Fruit fly (Drosophila melanogaster): ENCODE data around the gene REPTOR.

REPTOR gene

DNA sequence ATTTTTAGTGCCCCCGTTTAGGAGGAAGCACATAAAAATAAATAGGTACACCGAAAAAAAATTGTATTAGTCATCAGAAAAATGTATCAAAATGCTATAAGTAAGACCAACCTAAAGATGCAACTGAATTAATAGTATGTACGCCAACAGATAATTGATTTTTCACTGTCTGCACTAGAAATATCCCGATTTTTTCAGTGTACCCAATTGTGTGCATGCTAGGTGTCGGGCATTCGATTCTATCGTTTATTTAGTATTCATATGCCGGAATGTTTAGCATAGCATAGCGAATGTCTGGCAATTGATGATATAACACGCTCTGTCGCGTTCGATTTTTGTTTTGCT lies 15.3 kb downstream of the REPTOR start (continued):
- TF ChIP-seq seq (GFP tag; IDR thresholded peaks at IDR 0.05) (peak; percentile 85), CHES-1-like (GFP tag; optimal IDR thresholded peaks at IDR 0.05) (peak; percentile 86), en (GFP tag; optimal IDR thresholded peaks at IDR 0.05) (peak; percentile 81), Bdp1 (GFP tag; optimal IDR thresholded peaks at IDR 0.05) (peak; percentile 70), CG9727 (GFP tag; optimal IDR thresholded peaks at IDR 0.05) (peak; percentile 80), Nf-YB (GFP tag; optimal IDR thresholded peaks at IDR 0.05) (peak; percentile 46), CG34376 (GFP tag; optimal IDR thresholded peaks at IDR 0.05) (peak; percentile 73), CG18619 (GFP tag; optimal IDR thresholded peaks at IDR 0.05) (peak; percentile 69), CG30431 (GFP tag; optimal IDR thresholded peaks at IDR 0.05) (peak; percentile 81), CG9437 (GFP tag; optimal IDR thresholded peaks at IDR 0.05) (peak; percentile 77), CG7556 (GFP tag; optimal IDR thresholded peaks at IDR 0.05) (peak; percentile 83), prd (optimal IDR thresholded peaks at IDR 0.05) (no peak), prd (GFP tag; IDR thresholded peaks at IDR 0.05) (peak; percentile 91), CG12942 (GFP tag; optimal IDR thresholded peaks at IDR 0.05) (peak; percentile 81), CG12299 (tag; optimal IDR thresholded peaks at IDR 0.05) (peak; percentile 79), CG12391 (tag; optimal IDR thresholded peaks at IDR 0.05) (peak; percentile 84), bsh (GFP tag; optimal IDR thresholded peaks at IDR 0.05) (peak; percentile 6 to 89), schlank (tag; optimal IDR thresholded peaks at IDR 0.05) (peak; percentile 81), HLH54F (GFP tag; optimal IDR thresholded peaks at IDR 0.05) (peak; percentile 85), lbe (GFP tag; optimal IDR thresholded peaks at IDR 0.05) (no peak), CG17912 (GFP tag; optimal IDR thresholded peaks at IDR 0.05) (peak; percentile 60), cwo (GFP tag; optimal IDR thresholded peaks at IDR 0.05) (peak; percentile 83), nerfin-1 (tag; optimal IDR thresholded peaks at IDR 0.05) (peak; percentile 75), nmo (GFP tag; optimal IDR thresholded peaks at IDR 0.05) (peak; percentile 87), chinmo (GFP tag; IDR thresholded peaks at IDR 0.05; ENCODE audit: partially characterized antibody) (peak; percentile 67; the same call in 1 of the 4 replicates), Med (GFP tag) (peak; percentile 99), zen (tag; optimal IDR thresholded peaks at IDR 0.05) (peak; percentile 57), CG1529 (GFP tag; optimal IDR thresholded peaks at IDR 0.05) (peak; percentile 70), Fer1 (GFP tag; optimal IDR thresholded peaks at IDR 0.05) (peak; percentile 82), CG14050 (GFP tag; IDR thresholded peaks at IDR 0.05) (peak; percentile 80), BtbVII (GFP tag; optimal IDR thresholded peaks at IDR 0.05) (peak; percentile 66), CG1647 (GFP tag; optimal IDR thresholded peaks at IDR 0.05) (peak; percentile 78), CG31365 (tag; optimal IDR thresholded peaks at IDR 0.05) (peak; percentile 61)

DNA sequence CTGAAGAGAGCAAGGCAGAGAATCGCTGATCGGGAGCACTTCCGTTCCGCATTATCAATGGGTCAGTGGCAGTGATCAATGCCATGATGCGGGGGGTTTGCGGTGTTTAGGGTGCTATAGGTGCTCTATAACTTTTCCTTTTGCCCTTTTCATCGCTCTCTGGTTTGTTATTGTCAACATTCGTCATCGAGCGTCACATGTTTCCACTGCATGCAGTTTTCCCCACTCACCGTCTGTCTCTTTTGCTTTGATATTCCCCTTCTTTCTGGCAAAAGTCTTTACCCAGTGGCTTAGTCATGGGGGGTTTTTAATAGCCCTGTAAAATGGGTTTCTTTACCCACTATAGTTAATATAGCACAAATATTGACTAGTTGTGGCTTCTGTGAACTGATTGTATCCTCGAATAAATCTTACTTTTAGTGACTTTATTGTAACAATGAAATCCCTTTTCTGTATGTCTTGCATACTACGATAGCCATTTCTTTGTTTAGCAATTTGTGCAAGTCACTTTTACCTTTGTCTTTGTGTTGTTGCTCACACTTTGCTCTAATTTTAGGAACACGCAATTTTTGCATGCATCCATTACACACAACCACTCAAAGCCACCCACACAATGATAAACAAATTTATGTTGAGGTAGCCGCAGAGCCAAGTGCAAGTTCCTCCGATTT lies 15.8 kb downstream of the REPTOR start:
- TF ChIP-seq YL-1 (GFP tag; optimal IDR thresholded peaks at IDR 0.05) (no peak), Hr51 (GFP tag; optimal IDR thresholded peaks at IDR 0.05) (no peak), vvl (GFP tag; IDR thresholded peaks at IDR 0.05) (peak; percentile 14; the same call in 1 of the 2 replicates), CG14860 (GFP tag; IDR thresholded peaks at IDR 0.05; ENCODE audit: partially characterized antibody) (no peak), Trl (optimal IDR thresholded peaks at IDR 0.05) (peak in 1 of 2 experiments; percentile 20), Trl (GFP tag; optimal IDR thresholded peaks at IDR 0.05) (no peak), Blimp-1 (GFP tag; optimal IDR thresholded peaks at IDR 0.05) (peak; percentile 2), Six4 (GFP tag; optimal IDR thresholded peaks at IDR 0.05) (no peak), Med (GFP tag) (peak; percentile 68), Bgb (GFP tag; IDR thresholded peaks at IDR 0.05; ENCODE audit: partially characterized antibody) (no peak), stc (GFP tag; IDR thresholded peaks at IDR 0.05) (0 out of 2 replicates have a peak, but pooled peaks have one; percentile 15), Eip74EF (GFP tag; optimal IDR thresholded peaks at IDR 0.05) (peak in 1 of 2 experiments; percentile 45), CG9609 (GFP tag; optimal IDR thresholded peaks at IDR 0.05) (no peak), sug (tag; optimal IDR thresholded peaks at IDR 0.05) (peak; percentile 11), crol (GFP tag; IDR thresholded peaks at IDR 0.05) (peak; percentile 60)
